Worm (Caenorhabditis elegans): ENCODE measurements around the gene fbxc-52.
A peak's percentile ranks its signal among the peaks of the same experiment; 100 is the strongest.

The fbxc-52 gene

ce11 chrII:3721016-3721415 lies 4.0 kb downstream of the fbxc-52 start, which contains the start of gene C46E10.3:
C46E10.3 (plus strand) TSS chrII:3721316.
- TF ChIP-seq nhr-11 (tag; optimal IDR thresholded peaks at IDR 0.05) (no peak), sox-4 (tag; optimal IDR thresholded peaks at IDR 0.05) (no peak), eyg-1 (tag; optimal IDR thresholded peaks at IDR 0.05) (no peak), pqm-1 (tag; optimal IDR thresholded peaks at IDR 0.05) (no peak), nfya-1 (tag; optimal IDR thresholded peaks at IDR 0.05) (no peak), ceh-30 (tag; optimal IDR thresholded peaks at IDR 0.05) (no peak), ahr-1 (tag; optimal IDR thresholded peaks at IDR 0.05) (no peak), lin-11 (tag; optimal IDR thresholded peaks at IDR 0.05) (no peak), fkh-6 (tag; optimal IDR thresholded peaks at IDR 0.05) (no peak), madf-2 (tag; optimal IDR thresholded peaks at IDR 0.05) (no peak), pha-2 (tag; optimal IDR thresholded peaks at IDR 0.05) (no peak), hlh-6 (tag; optimal IDR thresholded peaks at IDR 0.05) (no peak), ztf-16 (tag; optimal IDR thresholded peaks at IDR 0.05) (no peak), sox-2 (GFP tag; IDR thresholded peaks at IDR 0.05) (no peak)

- TF ChIP-seq ceh-22 (tag; optimal IDR thresholded peaks at IDR 0.05) (no peak), fax-1 (tag; optimal IDR thresholded peaks at IDR 0.05) (no peak), mec-3 (tag; optimal IDR thresholded peaks at IDR 0.05; ENCODE audit: borderline replicate concordance) (peak; percentile 6)
These were observed 7.2 kb downstream of the fbxc-52 start, which contains the start of gene C46E10.1 for ce11 chrII:3724175-3724715. C46E10.1 (plus strand) TSS chrII:3724225.

ce11 chrII:3727996-3728395 lies 10.9 kb downstream of the fbxc-52 start, which contains the start of gene C46E10.8:
C46E10.8 (minus strand) TSS chrII:3728096.
- TF ChIP-seq K09A11.1 (tag; optimal IDR thresholded peaks at IDR 0.05; ENCODE audit: insufficient read depth) (no peak), K02D7.2 (tag; optimal IDR thresholded peaks at IDR 0.05) (no peak), tbx-7 (tag; optimal IDR thresholded peaks at IDR 0.05) (no peak), ets-4 (tag; optimal IDR thresholded peaks at IDR 0.05) (no peak), unc-3 (GFP tag; conservative IDR thresholded peaks at IDR 0.05) (no peak), unc-3 (tag; optimal IDR thresholded peaks at IDR 0.05) (no peak), ceh-6 (GFP tag; optimal IDR thresholded peaks at IDR 0.05) (no peak), lim-6 (tag; optimal IDR thresholded peaks at IDR 0.05) (no peak), fkh-6 (tag; optimal IDR thresholded peaks at IDR 0.05) (no peak)

DNA sequence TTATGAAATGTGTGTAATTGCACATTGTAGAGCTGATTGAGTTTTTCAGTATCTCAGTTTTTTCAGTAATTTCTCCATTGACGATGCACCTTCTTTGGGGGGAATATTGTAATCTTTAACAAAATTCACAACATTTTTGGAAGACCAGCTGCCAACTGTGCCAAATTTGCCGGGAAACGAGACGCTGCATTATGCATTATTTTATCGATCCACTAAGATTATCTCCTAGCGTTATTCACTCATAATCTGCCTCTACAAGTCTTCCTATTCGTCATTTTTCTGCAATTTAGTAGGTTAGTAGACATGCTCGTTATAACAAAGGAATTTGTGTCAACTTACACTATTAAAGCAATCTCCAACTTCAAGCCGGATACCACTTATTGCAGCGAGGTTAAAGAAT lies 14.7 kb downstream of the fbxc-52 start, which contains the start of the genes sdz-12 and bath-31:
Gene sdz-12, minus strand, starts transcription at position 101 of the 400 bp plus-strand sequence.
Gene bath-31, plus strand, starts transcription at position 251 of the 400 bp plus-strand sequence.
- TF ChIP-seq pros-1 (tag; optimal IDR thresholded peaks at IDR 0.05) (no peak), pqm-1 (tag; optimal IDR thresholded peaks at IDR 0.05) (no peak), nhr-232 (tag; optimal IDR thresholded peaks at IDR 0.05) (no peak), hlh-15 (tag; optimal IDR thresholded peaks at IDR 0.05) (no peak), fax-1 (tag; optimal IDR thresholded peaks at IDR 0.05) (no peak), madf-2 (tag; optimal IDR thresholded peaks at IDR 0.05) (no peak), lin-11 (tag; optimal IDR thresholded peaks at IDR 0.05) (no peak), dve-1 (tag; optimal IDR thresholded peaks at IDR 0.05) (no peak), sox-2 (GFP tag; IDR thresholded peaks at IDR 0.05) (no peak), K09A11.1 (tag; optimal IDR thresholded peaks at IDR 0.05; ENCODE audit: insufficient read depth) (no peak), ceh-48 (tag; optimal IDR thresholded peaks at IDR 0.05) (no peak)

DNA sequence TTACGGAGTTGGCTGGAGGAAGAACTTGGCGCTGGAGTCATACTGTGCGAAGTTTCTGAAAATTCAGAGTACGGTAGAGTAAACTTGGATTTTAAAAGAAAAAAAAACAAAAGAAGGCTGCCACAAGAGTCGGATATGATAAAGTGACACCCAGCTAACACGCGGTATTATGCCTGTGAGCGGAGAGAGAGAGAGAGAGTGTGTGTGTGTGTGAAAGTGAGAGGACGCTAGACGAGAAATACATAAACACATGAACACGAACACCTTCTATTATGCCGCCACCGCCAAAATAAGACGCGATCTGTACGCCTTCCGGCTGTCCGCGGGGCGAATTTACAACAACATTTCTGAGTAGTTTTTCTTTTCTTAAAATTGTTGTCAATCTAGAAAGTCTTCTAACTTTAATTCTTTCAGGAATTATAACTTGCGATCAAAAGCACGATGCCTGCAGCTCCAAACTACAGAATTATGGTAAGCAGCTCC lies 19.9 kb downstream of the fbxc-52 start, which contains the start of gene F12E12.6:
Gene F12E12.6, minus strand, starts transcription at position 51 of the 483 bp plus-strand sequence.
- no peak for TF ChIP-seq ahr-1 (tag; optimal IDR thresholded peaks at IDR 0.05)
- TF ChIP-seq C38D4.7 (GFP tag; optimal IDR thresholded peaks at IDR 0.05): no peak
- no peak for TF ChIP-seq Y22D7AL.16 (tag; optimal IDR thresholded peaks at IDR 0.05)
- no peak for TF ChIP-seq pros-1 (tag; optimal IDR thresholded peaks at IDR 0.05)
- TF ChIP-seq ceh-9 (tag; optimal IDR thresholded peaks at IDR 0.05): no peak
- no peak for TF ChIP-seq hlh-8 (tag; optimal IDR thresholded peaks at IDR 0.05)
- TF ChIP-seq fax-1 (tag; optimal IDR thresholded peaks at IDR 0.05): no peak
- no peak for TF ChIP-seq rnt-1 (tag; optimal IDR thresholded peaks at IDR 0.05)
- TF ChIP-seq K02D7.2 (tag; optimal IDR thresholded peaks at IDR 0.05): no peak
- no peak for TF ChIP-seq ceh-48 (tag; optimal IDR thresholded peaks at IDR 0.05)
- TF ChIP-seq elt-2 (tag; optimal IDR thresholded peaks at IDR 0.05): no peak
- no peak for TF ChIP-seq mec-3 (tag; optimal IDR thresholded peaks at IDR 0.05; ENCODE audit: borderline replicate concordance)

Data from whole organism, late embryonic.